Fruit fly (Drosophila melanogaster): ENCODE measurements around the gene CG14692.

DNA sequence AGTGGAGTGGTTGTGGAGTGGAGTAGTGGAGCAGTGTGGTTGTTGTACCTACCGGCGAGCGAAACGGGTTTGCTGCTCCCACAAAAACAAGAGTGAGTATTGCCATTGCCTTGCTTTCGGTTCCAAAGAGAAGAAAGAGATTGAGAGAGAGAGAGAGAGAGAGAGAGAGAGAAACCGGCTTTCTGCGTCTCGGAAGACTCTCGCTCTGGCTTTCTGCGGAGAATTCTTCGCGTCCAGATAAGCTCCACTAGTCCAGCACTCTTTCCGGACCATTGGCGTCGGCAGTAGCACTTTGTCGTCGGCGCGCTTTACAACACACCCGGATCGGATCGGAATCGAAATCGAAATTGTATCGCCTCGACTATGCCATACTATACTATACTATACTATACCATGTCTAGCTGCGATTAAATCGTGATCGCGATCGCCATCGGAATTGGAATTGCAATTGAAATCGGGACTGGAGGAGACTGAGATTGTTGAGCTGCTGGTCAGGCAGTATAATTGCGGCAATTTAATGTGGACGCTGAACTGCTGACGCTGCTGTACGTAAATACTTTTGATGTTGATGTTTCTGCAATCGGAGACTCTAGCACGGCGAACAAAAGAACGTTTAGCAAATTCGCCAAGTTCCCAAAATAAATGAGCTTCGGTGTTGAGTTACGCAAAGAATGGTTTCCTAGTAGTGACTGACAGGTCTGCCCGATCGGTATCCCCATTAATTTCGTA, 23.2 kb upstream of the CG14692 start, which contains the start of gene Cad86C:
- TF ChIP-seq mam (GFP tag; optimal IDR thresholded peaks at IDR 0.05) (no peak), Ptx1 (GFP tag; IDR thresholded peaks at IDR 0.05) (no peak), Mad (GFP tag; optimal IDR thresholded peaks at IDR 0.05) (no peak), CG7357 (GFP tag; IDR thresholded peaks at IDR 0.05) (no peak), lmd (GFP tag; IDR thresholded peaks at IDR 0.05) (no peak), CG7745 (tag; optimal IDR thresholded peaks at IDR 0.05) (no peak), Usf (GFP tag; optimal IDR thresholded peaks at IDR 0.05) (no peak)
